Worm (Caenorhabditis elegans) whole organism, L4 larva: ENCODE data around the gene nck-1.

ENCODE experiments used
- D1046.2 ChIP-seq: fragments of 200-800 bp; sonication (Bioruptor generic); IDR thresholded peaks from 2 replicates; pipeline ENCODE4 v1.3.6; 2022; ENCODE audit warnings: missing genetic modification characterization, missing compliant biosample characterization
- F10B5.3 ChIP-seq: sonication (generic microtip); optimal IDR thresholded peaks from 2 replicates; lab custom pipeline; 2016; ENCODE audit warnings: mild to moderate bottlenecking, missing genetic modification characterization, missing compliant biosample characterization
- F37D6.2 ChIP-seq: sonication (generic microtip); optimal IDR thresholded peaks from 2 replicates; lab custom pipeline; 2016; ENCODE audit warnings: mild to moderate bottlenecking, missing genetic modification characterization, missing compliant biosample characterization
- F49E8.2 ChIP-seq: sonication (generic microtip); optimal IDR thresholded peaks from 2 replicates; lab custom pipeline; 2016; ENCODE audit warnings: missing compliant biosample characterization, mild to moderate bottlenecking, missing genetic modification characterization, borderline replicate concordance
- T26A8.4 ChIP-seq: fragments of 200-800 bp; sonication (Bioruptor generic); IDR thresholded peaks from 2 replicates; pipeline ENCODE4 v1.3.6; 2022; ENCODE audit warnings: missing genetic modification characterization, missing compliant biosample characterization
- Y105C5A.15 ChIP-seq: fragments of 200-800 bp; sonication (Bioruptor generic); IDR thresholded peaks from 2 replicates; pipeline ENCODE4 v1.3.6; 2022; ENCODE audit warnings: missing genetic modification characterization, missing compliant biosample characterization
- Y48G9A.11 ChIP-seq: fragments of 200-800 bp; sonication (Bioruptor generic); IDR thresholded peaks from 2 replicates; pipeline ENCODE4 v1.3.6; 2022; ENCODE audit warnings: missing genetic modification reagents, missing genetic modification characterization, missing compliant biosample characterization
- Y5F2A.4 ChIP-seq: fragments of 200-800 bp; sonication (Bioruptor generic); optimal IDR thresholded peaks from 2 replicates; lab custom pipeline; 2018; ENCODE audit warnings: mild to moderate bottlenecking, missing genetic modification characterization, missing compliant biosample characterization
- Y75B8A.6 ChIP-seq: fragments of 200-800 bp; sonication (Bioruptor generic); IDR thresholded peaks from 2 replicates; pipeline ENCODE4 v1.3.6; 2022; ENCODE audit warnings: missing genetic modification reagents, missing genetic modification characterization, missing compliant biosample characterization
- ZK337.2 ChIP-seq: fragments of 200-800 bp; sonication (Bioruptor generic); IDR thresholded peaks from 2 replicates; pipeline ENCODE4 v1.3.6; 2022; ENCODE audit warnings: missing genetic modification reagents, missing genetic modification characterization, missing compliant biosample characterization
- arid-1 ChIP-seq: fragments of 200-800 bp; sonication (Bioruptor generic); conservative IDR thresholded peaks from 2 replicates; pipeline ENCODE4 v1.3.6; 2022; ENCODE audit warnings: missing genetic modification reagents, missing genetic modification characterization, missing compliant biosample characterization
- attf-4 ChIP-seq: sonication (generic microtip); optimal IDR thresholded peaks from 3 replicates; lab custom pipeline; 2017; ENCODE audit warnings: missing biosample characterization, missing genetic modification characterization
- ceh-28 ChIP-seq: fragments of 150-350 bp; optimal IDR thresholded peaks from 2 replicates; lab custom pipeline; 2014; ENCODE audit warnings: missing biosample characterization, missing genetic modification reagents, missing genetic modification characterization
- ceh-32 ChIP-seq: sonication (generic microtip); optimal IDR thresholded peaks from 2 replicates; lab custom pipeline; 2016; ENCODE audit warnings: mild to moderate bottlenecking, missing genetic modification characterization, missing compliant biosample characterization; ENCODE audit not compliant: poor library complexity
- ceh-62 ChIP-seq: sonication (generic microtip); optimal IDR thresholded peaks from 2 replicates; lab custom pipeline; 2017; ENCODE audit warnings: missing biosample characterization, missing genetic modification characterization
- ceh-82 ChIP-seq: sonication (generic microtip); optimal IDR thresholded peaks from 2 replicates; lab custom pipeline; 2017; ENCODE audit warnings: missing biosample characterization, missing genetic modification characterization
- daf-16 ChIP-seq, 3 experiments: sonication (generic microtip); optimal IDR thresholded peaks; 2 replicates each; lab custom pipeline; 2016 to 2017; ENCODE audit warnings: missing genetic modification characterization in 3 of 3, missing genetic modification reagents in 3 of 3, mild to moderate bottlenecking in 2 of 3, missing compliant biosample characterization in 2 of 3, missing biosample characterization in 1 of 3, moderate library complexity in 1 of 3
- dmd-9 ChIP-seq: fragments of 200-800 bp; sonication (Bioruptor generic); IDR thresholded peaks from 2 replicates; pipeline ENCODE4 v1.3.6; 2022; ENCODE audit warnings: missing genetic modification reagents, missing genetic modification characterization, missing compliant biosample characterization
- duxl-1 ChIP-seq: sonication (generic microtip); optimal IDR thresholded peaks from 2 replicates; lab custom pipeline; 2016; ENCODE audit warnings: mild to moderate bottlenecking, missing genetic modification characterization, moderate library complexity, missing compliant biosample characterization; ENCODE audit not compliant: poor library complexity
- dve-1 ChIP-seq: sonication (generic microtip); optimal IDR thresholded peaks from 2 replicates; lab custom pipeline; 2017; ENCODE audit warnings: antibody characterized with exemption, mild to moderate bottlenecking, missing genetic modification characterization, missing compliant biosample characterization; ENCODE audit not compliant: insufficient read depth
- gei-8 ChIP-seq: fragments of 200-800 bp; sonication (Bioruptor generic); optimal IDR thresholded peaks from 2 replicates; lab custom pipeline; 2018; ENCODE audit warnings: mild to moderate bottlenecking, missing genetic modification characterization, missing compliant biosample characterization
- hif-1 ChIP-seq, 2 experiments: sonication (generic microtip); optimal IDR thresholded peaks; 2 replicates each; lab custom pipeline; 2016 to 2017; ENCODE audit warnings: missing compliant biosample characterization in 2 of 2, missing genetic modification characterization in 2 of 2, missing genetic modification reagents in 2 of 2, missing genotype in 2 of 2, mild to moderate bottlenecking in 1 of 2
- hlh-11 ChIP-seq: fragments of 200-800 bp; sonication (Bioruptor generic); optimal IDR thresholded peaks from 2 replicates; lab custom pipeline; 2018; ENCODE audit warnings: mild to moderate bottlenecking, missing genetic modification characterization, missing compliant biosample characterization
- hlh-30 ChIP-seq: sonication (generic microtip); optimal IDR thresholded peaks from 2 replicates; lab custom pipeline; 2017; ENCODE audit warnings: antibody characterized with exemption, mild to moderate bottlenecking, missing genetic modification characterization, missing compliant biosample characterization; ENCODE audit not compliant: insufficient read depth
- lin-13 ChIP-seq: fragments of 150-350 bp; optimal IDR thresholded peaks from 2 replicates; lab custom pipeline; 2014; ENCODE audit warnings: missing biosample characterization, missing genetic modification reagents, missing genetic modification characterization
- lin-15B ChIP-seq: fragments of 150-350 bp; sonication (generic microtip); optimal IDR thresholded peaks from 3 replicates; lab custom pipeline; 2014; ENCODE audit warnings: missing biosample characterization, missing genetic modification characterization
- lin-29 ChIP-seq: fragments of 200-800 bp; sonication (Bioruptor generic); IDR thresholded peaks from 2 replicates; pipeline ENCODE4 v1.3.6; 2022; ENCODE audit warnings: missing genetic modification reagents, missing genetic modification characterization, missing compliant biosample characterization
- lin-39 ChIP-seq: fragments of 150-350 bp; optimal IDR thresholded peaks from 2 replicates; lab custom pipeline; 2014; ENCODE audit warnings: missing biosample characterization, missing genetic modification reagents, missing genetic modification characterization
- lir-3 ChIP-seq: sonication (generic microtip); optimal IDR thresholded peaks from 2 replicates; lab custom pipeline; 2016; ENCODE audit warnings: mild to moderate bottlenecking, missing genetic modification characterization, missing compliant biosample characterization
- lsy-2 ChIP-seq, 2 experiments: fragments of 150-350 bp in 1 of 2; sonication (generic microtip) in 1 of 2; optimal IDR thresholded peaks; 2 replicates each; lab custom pipeline; 2014 to 2017; ENCODE audit warnings: missing biosample characterization in 2 of 2, missing genetic modification characterization in 2 of 2
- madf-5 ChIP-seq, 2 experiments: fragments of 200-800 bp; sonication (Bioruptor generic); IDR thresholded peaks; 2 replicates each; pipeline ENCODE4 v1.3.6; 2022; ENCODE audit warnings: missing compliant biosample characterization in 2 of 2, missing genetic modification characterization in 2 of 2
- mdl-1 ChIP-seq, 2 experiments: fragments of 150-350 bp in 1 of 2; sonication (generic microtip) in 1 of 2; optimal IDR thresholded peaks; 2 replicates each; lab custom pipeline; 2014 to 2017; ENCODE audit warnings: missing biosample characterization in 2 of 2, missing genetic modification characterization in 2 of 2
- mdt-29 ChIP-seq: fragments of 200-800 bp; sonication (Bioruptor generic); IDR thresholded peaks from 2 replicates; pipeline ENCODE4 v1.3.6; 2022; ENCODE audit warnings: missing genetic modification reagents, missing genetic modification characterization, missing compliant biosample characterization
- nhr-28 ChIP-seq: fragments of 150-350 bp; optimal IDR thresholded peaks from 2 replicates; lab custom pipeline; 2014; ENCODE audit warnings: missing biosample characterization, missing genetic modification characterization
- nhr-42 ChIP-seq: fragments of 200-800 bp; sonication (Bioruptor generic); IDR thresholded peaks from 2 replicates; pipeline ENCODE4 v1.3.6; 2022; ENCODE audit warnings: missing genetic modification characterization, missing compliant biosample characterization
- nhr-48 ChIP-seq: sonication (generic microtip); optimal IDR thresholded peaks from 2 replicates; lab custom pipeline; 2016; ENCODE audit warnings: mild to moderate bottlenecking, missing genetic modification characterization, missing compliant biosample characterization
- nhr-76 ChIP-seq: fragments of 150-350 bp; optimal IDR thresholded peaks from 2 replicates; lab custom pipeline; 2014; ENCODE audit warnings: missing biosample characterization, missing genetic modification characterization
- pha-4 ChIP-seq, 2 experiments: fragments of 150-350 bp in 1 of 2; fragments of 200-800 bp in 1 of 2; sonication (Bioruptor generic) in 1 of 2; IDR thresholded peaks in 1 of 2; optimal IDR thresholded peaks in 1 of 2; 2 replicates each; pipeline versions ENCODE4 v1.3.6 to Lab custom; 2014 to 2022; ENCODE audit warnings: missing genetic modification characterization in 2 of 2, missing genetic modification reagents in 2 of 2, missing biosample characterization in 1 of 2, missing compliant biosample characterization in 1 of 2
- pqm-1 ChIP-seq: sonication (generic microtip); optimal IDR thresholded peaks from 2 replicates; lab custom pipeline; 2017; ENCODE audit warnings: missing biosample characterization, missing genetic modification characterization
- saeg-2 ChIP-seq: fragments of 200-800 bp; sonication (Bioruptor generic); IDR thresholded peaks from 2 replicates; pipeline ENCODE4 v1.3.6; 2022; ENCODE audit warnings: missing genetic modification reagents, missing genetic modification characterization, missing compliant biosample characterization
- sdz-12 ChIP-seq: fragments of 200-800 bp; sonication (Bioruptor generic); optimal IDR thresholded peaks from 2 replicates; lab custom pipeline; 2018; ENCODE audit warnings: mild to moderate bottlenecking, missing genetic modification characterization, missing compliant biosample characterization
- set-16 ChIP-seq: fragments of 200-800 bp; sonication (Bioruptor generic); IDR thresholded peaks from 2 replicates; pipeline ENCODE4 v1.3.6; 2022; ENCODE audit warnings: missing genetic modification reagents, missing genetic modification characterization, missing compliant biosample characterization
- snpc-4 ChIP-seq: fragments of 150-350 bp; optimal IDR thresholded peaks from 2 replicates; lab custom pipeline; 2014; ENCODE audit warnings: missing biosample characterization, missing genetic modification characterization
- tag-97 ChIP-seq: fragments of 200-800 bp; sonication (Bioruptor generic); IDR thresholded peaks from 2 replicates; pipeline ENCODE4 v1.3.6; 2022; ENCODE audit warnings: missing genetic modification characterization, missing compliant biosample characterization
- tra-1 ChIP-seq: fragments of 200-800 bp; sonication (Bioruptor generic); IDR thresholded peaks from 2 replicates; pipeline ENCODE4 v1.3.6; 2022; ENCODE audit warnings: missing genetic modification reagents, missing genetic modification characterization, missing compliant biosample characterization
- unc-130 ChIP-seq: sonication (generic microtip); optimal IDR thresholded peaks from 2 replicates; lab custom pipeline; 2016; ENCODE audit warnings: missing genetic modification reagents, missing genetic modification characterization, missing compliant biosample characterization
- unc-39 ChIP-seq: sonication (generic microtip); optimal IDR thresholded peaks from 2 replicates; lab custom pipeline; 2017; ENCODE audit warnings: missing biosample characterization, missing genetic modification characterization
- zfp-3 ChIP-seq: fragments of 200-800 bp; sonication (Bioruptor generic); conservative IDR thresholded peaks from 2 replicates; pipeline ENCODE4 v1.3.6; 2022; ENCODE audit warnings: missing genetic modification reagents, missing genetic modification characterization, missing compliant biosample characterization
- ztf-11 ChIP-seq: fragments of 150-350 bp; optimal IDR thresholded peaks from 2 replicates; lab custom pipeline; 2014; ENCODE audit warnings: missing biosample characterization, missing genetic modification characterization
- ztf-7 ChIP-seq: fragments of 150-350 bp; optimal IDR thresholded peaks from 2 replicates; lab custom pipeline; 2014; ENCODE audit warnings: missing biosample characterization, missing genetic modification characterization

Gene nck-1

DNA sequence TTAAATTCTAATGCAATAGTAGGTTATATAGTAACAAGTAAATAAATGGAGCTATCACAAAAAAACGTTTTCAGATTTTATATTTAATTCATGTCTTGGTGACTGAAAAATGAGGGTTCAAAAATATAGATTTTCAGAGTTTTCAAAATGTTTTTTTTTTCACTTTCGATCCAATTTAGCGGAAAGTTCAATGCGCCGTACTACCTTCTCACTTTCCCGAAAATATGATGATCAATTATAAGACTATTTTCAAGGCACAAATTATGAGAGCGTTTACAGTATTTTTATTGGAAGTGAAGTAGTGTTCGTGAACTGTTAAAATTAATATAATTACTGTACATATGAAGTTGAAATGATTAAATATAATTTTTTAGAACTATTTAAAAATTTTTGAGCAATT lies 39.8 kb upstream of the nck-1 start:
- no peak for TF ChIP-seq lsy-2 (tag; optimal IDR thresholded peaks at IDR 0.05; lab: Kevin White, UChicago)
- no peak for TF ChIP-seq attf-4 (tag; lab: Kevin White, UChicago)
- TF ChIP-seq unc-39 (tag; lab: Kevin White, UChicago) = no peak
- no peak for TF ChIP-seq Y75B8A.6 (GFP tag; lab: Robert Waterston, UW)
- TF ChIP-seq D1046.2 (GFP tag; lab: Robert Waterston, UW) = no peak
- TF ChIP-seq snpc-4 = no peak
- TF ChIP-seq ceh-28 (tag; lab: Kevin White, UChicago) = no peak
- TF ChIP-seq nhr-42 (GFP tag; lab: Robert Waterston, UW) = no peak
- peak; percentile 64; the same call in 1 of the 2 replicates for TF ChIP-seq T26A8.4
- TF ChIP-seq ZK337.2 (GFP tag; lab: Robert Waterston, UW) = no peak
- TF ChIP-seq ceh-82 = no peak
- TF ChIP-seq zfp-3 (GFP tag; lab: Robert Waterston, UW) = peak; percentile 82
- no peak for TF ChIP-seq arid-1 (GFP tag; lab: Robert Waterston, UW)
- no peak for TF ChIP-seq ztf-11
- TF ChIP-seq lin-13 (GFP tag; lab: Kevin White, UChicago) = no peak
- TF ChIP-seq F10B5.3 = no peak
- TF ChIP-seq Y105C5A.15 (GFP tag; lab: Robert Waterston, UW) = 0 out of 2 replicates have a peak, but pooled peaks have one; percentile 22
- no peak for TF ChIP-seq hlh-30
- no peak for TF ChIP-seq lin-15B (tag; lab: Kevin White, UChicago)
- TF ChIP-seq dve-1 (tag; lab: Kevin White, UChicago) = peak; percentile 18
- no peak for TF ChIP-seq nhr-76
- TF ChIP-seq lir-3 = no peak
- TF ChIP-seq mdt-29 (GFP tag; lab: Robert Waterston, UW) = no peak
- TF ChIP-seq madf-5 (GFP tag; IDR thresholded peaks at IDR 0.05; lab: Robert Waterston, UW) = no peak
- no peak for TF ChIP-seq Y5F2A.4 (GFP tag; lab: Kevin White, UChicago)
- no peak for TF ChIP-seq ceh-32 (tag; lab: Kevin White, UChicago)
- TF ChIP-seq tag-97 = no peak
- TF ChIP-seq dmd-9 (GFP tag; lab: Robert Waterston, UW) = no peak
- no peak for TF ChIP-seq Y48G9A.11 (GFP tag; lab: Robert Waterston, UW)
- TF ChIP-seq F49E8.2 (tag; lab: Kevin White, UChicago) = no peak
- TF ChIP-seq pha-4 (GFP tag; IDR thresholded peaks at IDR 0.05; lab: Robert Waterston, UW) = peak; percentile 48; the same call in 1 of the 2 replicates
- TF ChIP-seq pha-4 (tag; optimal IDR thresholded peaks at IDR 0.05; lab: Kevin White, UChicago) = no peak
- no peak for TF ChIP-seq mdl-1 (tag; optimal IDR thresholded peaks at IDR 0.05; lab: Kevin White, UChicago)
- no peak for TF ChIP-seq lin-29
- TF ChIP-seq ztf-7 (tag; lab: Kevin White, UChicago) = no peak
- TF ChIP-seq saeg-2 (GFP tag; lab: Robert Waterston, UW) = peak; percentile 33; the same call in 1 of the 2 replicates
- no peak for TF ChIP-seq pqm-1 (tag; lab: Kevin White, UChicago)
- TF ChIP-seq unc-130 (GFP tag; lab: Kevin White, UChicago) = no peak
- no peak for TF ChIP-seq ceh-62 (tag; lab: Kevin White, UChicago)
- TF ChIP-seq nhr-48 (tag; lab: Kevin White, UChicago) = peak; percentile 12
- TF ChIP-seq gei-8 = no peak
- TF ChIP-seq tra-1 = no peak
- TF ChIP-seq nhr-28 (tag; lab: Kevin White, UChicago) = peak; percentile 3
- no peak for TF ChIP-seq hif-1 (tag; optimal IDR thresholded peaks at IDR 0.05; lab: Kevin White, UChicago)
- TF ChIP-seq F37D6.2 (tag; lab: Kevin White, UChicago) = no peak
- TF ChIP-seq set-16 = no peak
- TF ChIP-seq hlh-11 = peak; percentile 39
- no peak for TF ChIP-seq duxl-1 (tag; lab: Kevin White, UChicago)
- peak in 1 of 2 experiments; percentile 21 for TF ChIP-seq daf-16 (GFP tag; optimal IDR thresholded peaks at IDR 0.05; lab: Kevin White, UChicago)
- peak; percentile 28 for TF ChIP-seq daf-16 (tag; optimal IDR thresholded peaks at IDR 0.05; lab: Kevin White, UChicago)
- TF ChIP-seq lin-39 (tag; lab: Kevin White, UChicago) = no peak
- TF ChIP-seq sdz-12 (GFP tag; lab: Kevin White, UChicago) = no peak
